Fruit fly (Drosophila melanogaster) whole organism, embryonic: ENCODE measurements around the gene sit.

Experiments used
- CG10431 ChIP-seq: fragments of 200-800 bp; sonication (Bioruptor generic); optimal IDR thresholded peaks from 3 replicates; lab custom pipeline; 2018; ENCODE audit warnings: missing biosample characterization, mild to moderate bottlenecking, missing genetic modification characterization
- CG10543 ChIP-seq: fragments of 200-800 bp; sonication (Bioruptor generic); optimal IDR thresholded peaks from 3 replicates; lab custom pipeline; 2017; ENCODE audit warnings: missing biosample characterization, mild to moderate bottlenecking, missing genetic modification characterization, moderate library complexity
- CG18262 ChIP-seq: fragments of 200-800 bp; optimal IDR thresholded peaks from 3 replicates; lab custom pipeline; 2019; ENCODE audit warnings: missing biosample characterization, mild to moderate bottlenecking, missing genetic modification characterization, moderate library complexity
- CG2116 ChIP-seq: fragments of 200-800 bp; sonication (Bioruptor generic); optimal IDR thresholded peaks from 3 replicates; lab custom pipeline; 2018; ENCODE audit warnings: missing biosample characterization, mild to moderate bottlenecking, missing genetic modification characterization
- CG33557 ChIP-seq: fragments of 200-800 bp; sonication (Bioruptor generic); optimal IDR thresholded peaks from 2 replicates; lab custom pipeline; 2019; ENCODE audit warnings: missing biosample characterization, mild to moderate bottlenecking, missing genetic modification characterization, moderate library complexity
- CG4328 ChIP-seq: fragments of 200-800 bp; sonication (Bioruptor generic); optimal IDR thresholded peaks from 3 replicates; lab custom pipeline; 2017; ENCODE audit warnings: missing biosample characterization, missing genetic modification reagents, missing genetic modification characterization
- Meics ChIP-seq: fragments of 200-800 bp; sonication (Bioruptor generic); optimal IDR thresholded peaks from 2 replicates; lab custom pipeline; 2017; ENCODE audit warnings: missing biosample characterization, mild to moderate bottlenecking, missing genetic modification characterization
- Sry-δ ChIP-seq: fragments of 200-800 bp; sonication (Bioruptor generic); optimal IDR thresholded peaks from 2 replicates; lab custom pipeline; 2016; ENCODE audit warnings: missing biosample characterization, missing genetic modification characterization
- prd ChIP-seq, 3 experiments: fragments of >200 bp in 2 of 3; fragments of 200-800 bp in 1 of 3; sonication (Bioruptor generic) in 1 of 3; optimal IDR thresholded peaks in 2 of 3; IDR thresholded peaks in 1 of 3; 2 replicates in 2 of 3; 3 replicates in 1 of 3; pipeline versions ENCODE4 v1.3.6 to Lab custom; 2017 to 2022; ENCODE audit warnings: missing biosample characterization in 1 of 3, missing genetic modification characterization in 1 of 3
- ranshi ChIP-seq: fragments of 200-800 bp; sonication (Bioruptor generic); IDR thresholded peaks from 2 replicates; pipeline ENCODE4 v1.3.6; 2022; ENCODE audit warnings: missing biosample characterization, missing genetic modification characterization

DNA sequence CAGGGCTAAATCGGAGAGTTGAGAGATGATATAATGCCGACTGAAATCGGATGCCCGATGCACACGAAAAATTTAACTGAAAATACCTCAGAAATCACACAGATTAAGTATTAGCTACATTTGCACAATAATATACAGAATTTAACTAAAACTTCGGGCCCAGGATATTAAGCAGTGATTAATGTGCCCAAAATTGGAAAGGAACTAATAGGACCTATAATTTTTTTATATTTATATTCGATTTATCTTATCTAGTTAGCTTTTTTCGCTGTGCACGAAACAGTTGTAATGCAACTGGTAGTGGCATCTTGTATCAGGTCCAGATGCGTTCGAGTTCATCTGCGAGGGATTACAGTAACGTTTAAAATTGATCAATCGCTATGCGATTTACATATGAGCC lies 23.5 kb downstream of the sit start:
- TF ChIP-seq CG2116 (GFP tag; lab: Kevin White, UChicago) (no peak), Sry-δ (no peak), CG4328 (no peak), CG10431 (GFP tag; lab: Kevin White, UChicago) (no peak), ranshi (GFP tag; lab: Robert Waterston, UW) (no peak), prd (optimal IDR thresholded peaks at IDR 0.05; lab: Kevin White, UChicago) (no peak), prd (GFP tag; IDR thresholded peaks at IDR 0.05; lab: Robert Waterston, UW) (no peak), CG33557 (GFP tag; lab: Kevin White, UChicago) (no peak), CG18262 (tag; lab: Kevin White, UChicago) (no peak), Meics (GFP tag; lab: Kevin White, UChicago) (no peak), CG10543 (no peak)
